Worm (Caenorhabditis elegans) whole organism, L2 larva: ENCODE data around the gene T06E8.2.

ENCODE experiments used
- ceh-16 ChIP-seq: fragments of 150-350 bp; optimal IDR thresholded peaks from 2 replicates; lab custom pipeline; 2014; ENCODE audit warnings: missing biosample characterization, missing genetic modification characterization
- ceh-82 ChIP-seq: fragments of 150-350 bp; optimal IDR thresholded peaks from 2 replicates; lab custom pipeline; 2014; ENCODE audit warnings: missing biosample characterization, missing genetic modification characterization
- egl-27 ChIP-seq: sonication (generic microtip); optimal IDR thresholded peaks from 3 replicates; lab custom pipeline; 2017; ENCODE audit warnings: missing biosample characterization, missing genetic modification reagents, missing genetic modification characterization
- lin-13 ChIP-seq: fragments of 150-350 bp; optimal IDR thresholded peaks from 2 replicates; lab custom pipeline; 2014; ENCODE audit warnings: missing biosample characterization, missing genetic modification reagents, missing genetic modification characterization
- nhr-12 ChIP-seq: fragments of 150-350 bp; optimal IDR thresholded peaks from 2 replicates; lab custom pipeline; 2014; ENCODE audit warnings: missing biosample characterization, missing genetic modification characterization
- peb-1 ChIP-seq: fragments of 150-350 bp; optimal IDR thresholded peaks from 2 replicates; lab custom pipeline; 2014; ENCODE audit warnings: missing biosample characterization, missing genetic modification characterization
- snpc-4 ChIP-seq: fragments of 150-350 bp; optimal IDR thresholded peaks from 2 replicates; lab custom pipeline; 2014; ENCODE audit warnings: missing biosample characterization, missing genetic modification characterization
- unc-62 ChIP-seq: fragments of 150-350 bp; optimal IDR thresholded peaks from 2 replicates; lab custom pipeline; 2014; ENCODE audit warnings: missing biosample characterization, missing genetic modification reagents, missing genetic modification characterization
- ztf-11 ChIP-seq: sonication (generic microtip); optimal IDR thresholded peaks from 2 replicates; lab custom pipeline; 2017; ENCODE audit warnings: missing biosample characterization, missing genetic modification characterization

- TF ChIP-seq unc-62 (GFP tag; lab: Kevin White, UChicago) (no peak), nhr-12 (tag; lab: Kevin White, UChicago) (no peak), egl-27 (tag; lab: Kevin White, UChicago) (no peak), snpc-4 (tag; lab: Kevin White, UChicago) (no peak), ceh-16 (tag; lab: Kevin White, UChicago) (no peak), ceh-82 (no peak), lin-13 (GFP tag; lab: Kevin White, UChicago) (no peak), ztf-11 (tag; lab: Kevin White, UChicago) (no peak), peb-1 (tag; lab: Kevin White, UChicago) (no peak)
Observed at ce11 chrV:10054872-10055271, 18.7 kb upstream of the T06E8.2 start, which contains the start of gene yif-1.
